Worm (Caenorhabditis elegans) whole organism, young adult: ENCODE measurements around the gene rfip-2.

ENCODE experiments used
- B0019.2 ChIP-seq: fragments of 200-800 bp; sonication (Bioruptor generic); conservative IDR thresholded peaks from 2 replicates; pipeline ENCODE4 v1.3.6; 2022; ENCODE audit warnings: missing genetic modification reagents, missing genetic modification characterization, missing compliant biosample characterization
- B0336.3 ChIP-seq: fragments of 200-800 bp; sonication (Bioruptor generic); IDR thresholded peaks from 2 replicates; pipeline ENCODE4 v1.3.6; 2022; ENCODE audit warnings: missing genetic modification characterization, missing compliant biosample characterization
- F37B4.10 ChIP-seq: fragments of 200-800 bp; sonication (Bioruptor generic); IDR thresholded peaks from 2 replicates; pipeline ENCODE4 v1.3.6; 2022; ENCODE audit warnings: missing genetic modification characterization, missing compliant biosample characterization
- cebp-2 ChIP-seq: fragments of 200-800 bp; sonication (Bioruptor generic); IDR thresholded peaks from 2 replicates; pipeline ENCODE4 v1.3.6; 2022; ENCODE audit warnings: missing genetic modification characterization, missing compliant biosample characterization
- ceh-58 ChIP-seq: fragments of 200-800 bp; sonication (Bioruptor generic); IDR thresholded peaks from 2 replicates; pipeline ENCODE4 v1.3.6; 2022; ENCODE audit warnings: missing genetic modification characterization, missing compliant biosample characterization
- die-1 ChIP-seq: sonication (generic microtip); optimal IDR thresholded peaks from 2 replicates; lab custom pipeline; 2016; ENCODE audit warnings: missing genotype, mild to moderate bottlenecking, missing genetic modification characterization, missing compliant biosample characterization
- hlh-12 ChIP-seq: sonication (generic microtip); optimal IDR thresholded peaks from 2 replicates; lab custom pipeline; 2016; ENCODE audit warnings: missing genetic modification characterization, missing compliant biosample characterization
- lin-54 ChIP-seq: fragments of 200-800 bp; sonication (Bioruptor generic); optimal IDR thresholded peaks from 2 replicates; lab custom pipeline; 2018; ENCODE audit warnings: mild to moderate bottlenecking, missing genetic modification characterization, missing compliant biosample characterization
- sdz-38 ChIP-seq: sonication (generic microtip); optimal IDR thresholded peaks from 2 replicates; lab custom pipeline; 2016; ENCODE audit warnings: missing genotype, missing genetic modification characterization, missing compliant biosample characterization
- snpc-4 ChIP-seq, 5 experiments: fragments of 150-350 bp in 1 of 5; sonication (generic microtip) in 4 of 5; optimal IDR thresholded peaks; 2 replicates each; lab custom pipeline; 2014 to 2018; ENCODE audit warnings: missing genetic modification characterization in 5 of 5, missing biosample characterization in 3 of 5, antibody characterized with exemption in 2 of 5, mild to moderate bottlenecking in 2 of 5, missing compliant biosample characterization in 2 of 5, missing genotype in 2 of 5, moderate library complexity in 2 of 5, missing genetic modification reagents in 1 of 5
- ztf-22 ChIP-seq: fragments of 200-800 bp; sonication (Bioruptor generic); optimal IDR thresholded peaks from 2 replicates; lab custom pipeline; 2018; ENCODE audit warnings: mild to moderate bottlenecking, missing genetic modification characterization, moderate library complexity, missing compliant biosample characterization

- TF ChIP-seq snpc-4 (GFP tag; optimal IDR thresholded peaks at IDR 0.05; lab: Kevin White, UChicago) (no peak), snpc-4 (tag; optimal IDR thresholded peaks at IDR 0.05; lab: Kevin White, UChicago) (no peak), B0336.3 (GFP tag; lab: Robert Waterston, UW) (0 out of 2 replicates have a peak, but pooled peaks have one; percentile 12), hlh-12 (tag; lab: Kevin White, UChicago) (no peak), sdz-38 (no peak), lin-54 (no peak), cebp-2 (GFP tag; lab: Robert Waterston, UW) (no peak), die-1 (no peak), F37B4.10 (GFP tag; lab: Robert Waterston, UW) (no peak), ztf-22 (no peak), ceh-58 (no peak), B0019.2 (GFP tag; lab: Robert Waterston, UW) (no peak)
Observed at ce11 chrII:724004-724403, 416 bp downstream of the rfip-2 start.
